Fruit fly (Drosophila melanogaster) whole organism, embryonic: ENCODE measurements around the gene CG15894.

Experiments
- Abd-B ChIP-seq: fragments of 200-800 bp; sonication (Bioruptor generic); optimal IDR thresholded peaks from 2 replicates; lab custom pipeline; 2018; ENCODE audit warnings: missing biosample characterization, mild to moderate bottlenecking, missing genetic modification characterization, moderate library complexity
- Adf1 ChIP-seq: fragments of 200-800 bp; sonication (Bioruptor generic); IDR thresholded peaks from 2 replicates; pipeline ENCODE4 v1.3.6; 2022; ENCODE audit warnings: missing biosample characterization, missing genetic modification characterization
- Antp ChIP-seq: fragments of 200-800 bp; sonication (Bioruptor generic); optimal IDR thresholded peaks from 3 replicates; lab custom pipeline; 2016; ENCODE audit warnings: missing biosample characterization, missing genetic modification characterization
- CG1024 ChIP-seq: fragments of 200-800 bp; sonication (Bioruptor generic); IDR thresholded peaks from 2 replicates; pipeline ENCODE4 v1.3.6; 2022; ENCODE audit warnings: missing biosample characterization, missing genetic modification characterization
- CG10274 ChIP-seq: fragments of 200-800 bp; sonication (Bioruptor generic); optimal IDR thresholded peaks from 3 replicates; lab custom pipeline; 2017; ENCODE audit warnings: missing biosample characterization, mild to moderate bottlenecking, missing genetic modification characterization
- CG10321 ChIP-seq: fragments of 200-800 bp; sonication (Bioruptor generic); IDR thresholded peaks from 2 replicates; pipeline ENCODE4 v1.3.6; 2022; ENCODE audit warnings: missing biosample characterization, missing genetic modification characterization
- CG10654 ChIP-seq: fragments of 200-800 bp; sonication (Bioruptor generic); optimal IDR thresholded peaks from 2 replicates; lab custom pipeline; 2016; ENCODE audit warnings: missing biosample characterization, missing genetic modification characterization
- CG10959 ChIP-seq: fragments of 200-800 bp; sonication (Bioruptor generic); IDR thresholded peaks from 2 replicates; pipeline ENCODE4 v1.3.6; 2022; ENCODE audit warnings: missing biosample characterization, missing genetic modification characterization
- CG11695 ChIP-seq: fragments of 200-800 bp; sonication (Bioruptor generic); IDR thresholded peaks from 3 replicates; pipeline ENCODE4 v1.3.6; 2022; ENCODE audit warnings: missing biosample characterization, missing genetic modification characterization
- CG13424 ChIP-seq: fragments of 200-800 bp; sonication (Bioruptor generic); optimal IDR thresholded peaks from 2 replicates; lab custom pipeline; 2019; ENCODE audit warnings: missing biosample characterization, mild to moderate bottlenecking, missing genetic modification characterization, moderate library complexity
- CG14050 ChIP-seq: fragments of 200-800 bp; sonication (Bioruptor generic); IDR thresholded peaks from 3 replicates; pipeline ENCODE4 v1.3.6; 2022; ENCODE audit warnings: missing biosample characterization, missing genetic modification characterization
- CG15011 ChIP-seq: fragments of 200-800 bp; sonication (Bioruptor generic); optimal IDR thresholded peaks from 3 replicates; lab custom pipeline; 2018; ENCODE audit warnings: missing biosample characterization, mild to moderate bottlenecking, missing genetic modification characterization
- CG17568 ChIP-seq: fragments of 200-800 bp; sonication (Bioruptor generic); optimal IDR thresholded peaks from 2 replicates; lab custom pipeline; 2018; ENCODE audit warnings: missing biosample characterization, mild to moderate bottlenecking, missing genetic modification characterization, moderate library complexity
- CG18764 ChIP-seq: fragments of 200-800 bp; sonication (Bioruptor generic); optimal IDR thresholded peaks from 3 replicates; lab custom pipeline; 2016; ENCODE audit warnings: missing biosample characterization, missing genetic modification characterization
- CG30403 ChIP-seq: fragments of 200-800 bp; sonication (Bioruptor generic); optimal IDR thresholded peaks from 3 replicates; lab custom pipeline; 2016; ENCODE audit warnings: missing biosample characterization, missing genetic modification characterization
- CG31365 ChIP-seq: fragments of 200-800 bp; sonication (Bioruptor generic); optimal IDR thresholded peaks from 2 replicates; lab custom pipeline; 2018; ENCODE audit warnings: missing biosample characterization, mild to moderate bottlenecking, missing genetic modification characterization
- CG3281 ChIP-seq: fragments of 200-800 bp; sonication (Bioruptor generic); optimal IDR thresholded peaks from 3 replicates; lab custom pipeline; 2017; ENCODE audit warnings: missing biosample characterization, mild to moderate bottlenecking, missing genetic modification characterization
- CG3838 ChIP-seq: fragments of 200-800 bp; sonication (Bioruptor generic); optimal IDR thresholded peaks from 3 replicates; lab custom pipeline; 2016; ENCODE audit warnings: missing biosample characterization, missing genetic modification characterization
- CG4424 ChIP-seq: fragments of 200-800 bp; sonication (Bioruptor generic); optimal IDR thresholded peaks from 3 replicates; lab custom pipeline; 2016; ENCODE audit warnings: missing biosample characterization, missing genetic modification characterization
- CG4820 ChIP-seq: fragments of 200-800 bp; sonication (Bioruptor generic); optimal IDR thresholded peaks from 3 replicates; lab custom pipeline; 2016; ENCODE audit warnings: missing biosample characterization, missing genetic modification characterization
- CG5180 ChIP-seq: fragments of 200-800 bp; sonication (Bioruptor generic); optimal IDR thresholded peaks from 3 replicates; lab custom pipeline; 2017; ENCODE audit warnings: missing biosample characterization, missing genetic modification characterization, mild to moderate bottlenecking, moderate library complexity, missing genetic modification reagents
- CG7372 ChIP-seq: fragments of 200-800 bp; sonication (Bioruptor generic); IDR thresholded peaks from 2 replicates; pipeline ENCODE4 v1.3.6; 2022; ENCODE audit warnings: missing biosample characterization, missing genetic modification characterization
- CG7963 ChIP-seq: fragments of 200-800 bp; sonication (Bioruptor generic); IDR thresholded peaks from 3 replicates; pipeline ENCODE4 v1.3.6; 2022; ENCODE audit warnings: missing biosample characterization, missing genetic modification characterization; ENCODE audit not compliant: partially characterized antibody
- CG9727 ChIP-seq: fragments of 200-800 bp; sonication (Bioruptor generic); optimal IDR thresholded peaks from 3 replicates; lab custom pipeline; 2017; ENCODE audit warnings: missing biosample characterization, mild to moderate bottlenecking, missing genetic modification characterization
- CG9797 ChIP-seq: fragments of 200-800 bp; sonication (Bioruptor generic); optimal IDR thresholded peaks from 3 replicates; lab custom pipeline; 2018; ENCODE audit warnings: missing biosample characterization, mild to moderate bottlenecking, missing genetic modification characterization
- D19B ChIP-seq: fragments of 200-800 bp; sonication (Bioruptor generic); optimal IDR thresholded peaks from 2 replicates; lab custom pipeline; 2017; ENCODE audit warnings: missing biosample characterization, mild to moderate bottlenecking, missing genetic modification characterization
- Deaf1 ChIP-seq: fragments of 200-800 bp; optimal IDR thresholded peaks from 3 replicates; lab custom pipeline; 2019; ENCODE audit warnings: missing biosample characterization, mild to moderate bottlenecking, missing genetic modification characterization, moderate library complexity
- Dfd ChIP-seq, 2 experiments: fragments of >200 bp; optimal IDR thresholded peaks; 2 replicates each; lab custom pipeline; 2017; ENCODE audit warnings: missing biosample characterization in 2 of 2, missing genetic modification characterization in 2 of 2
- H2.0 ChIP-seq: fragments of 200-800 bp; sonication (Bioruptor generic); IDR thresholded peaks from 2 replicates; pipeline ENCODE4 v1.3.6; 2022; ENCODE audit warnings: missing biosample characterization, missing genetic modification characterization
- Hsf ChIP-seq: fragments of 200-800 bp; sonication (Bioruptor generic); optimal IDR thresholded peaks from 3 replicates; lab custom pipeline; 2016; ENCODE audit warnings: missing biosample characterization, missing genetic modification characterization
- Nf-YC ChIP-seq: fragments of 200-800 bp; optimal IDR thresholded peaks from 3 replicates; lab custom pipeline; 2019; ENCODE audit warnings: missing biosample characterization, mild to moderate bottlenecking, missing genetic modification characterization, moderate library complexity
- Ptx1 ChIP-seq: fragments of 200-800 bp; sonication (Bioruptor generic); IDR thresholded peaks from 2 replicates; pipeline ENCODE4 v1.3.6; 2022; ENCODE audit warnings: missing biosample characterization, missing genetic modification characterization
- Sin3A ChIP-seq: fragments of >200 bp; optimal IDR thresholded peaks from 2 replicates; lab custom pipeline; 2018
- Xbp1 ChIP-seq: fragments of 200-800 bp; sonication (Bioruptor generic); optimal IDR thresholded peaks from 3 replicates; lab custom pipeline; 2016; ENCODE audit warnings: missing biosample characterization, mild to moderate bottlenecking, missing genetic modification characterization
- ato ChIP-seq: fragments of 200-800 bp; sonication (Bioruptor generic); IDR thresholded peaks from 2 replicates; pipeline ENCODE4 v1.3.6; 2022; ENCODE audit warnings: missing biosample characterization, missing genetic modification characterization; ENCODE audit not compliant: partially characterized antibody
- bcd ChIP-seq: fragments of 200-800 bp; sonication (Bioruptor generic); optimal IDR thresholded peaks from 2 replicates; lab custom pipeline; 2017; ENCODE audit warnings: missing biosample characterization, mild to moderate bottlenecking, missing genetic modification characterization
- br ChIP-seq: fragments of >200 bp; optimal IDR thresholded peaks from 2 replicates; lab custom pipeline; 2017
- btn ChIP-seq: fragments of 200-800 bp; sonication (Bioruptor generic); optimal IDR thresholded peaks from 2 replicates; lab custom pipeline; 2016; ENCODE audit warnings: missing biosample characterization, missing genetic modification characterization
- cas ChIP-seq: fragments of 200-800 bp; sonication (Bioruptor generic); IDR thresholded peaks from 2 replicates; pipeline ENCODE4 v1.3.6; 2022; ENCODE audit warnings: missing biosample characterization, missing genetic modification characterization
- chn ChIP-seq: fragments of 200-800 bp; sonication (Bioruptor generic); optimal IDR thresholded peaks from 2 replicates; lab custom pipeline; 2016; ENCODE audit warnings: missing biosample characterization, missing genetic modification characterization
- crc ChIP-seq: fragments of 200-800 bp; sonication (Bioruptor generic); optimal IDR thresholded peaks from 2 replicates; lab custom pipeline; 2016; ENCODE audit warnings: missing biosample characterization, missing genetic modification characterization
- jing ChIP-seq: fragments of 200-800 bp; sonication (Bioruptor generic); optimal IDR thresholded peaks from 2 replicates; lab custom pipeline; 2018; ENCODE audit warnings: missing biosample characterization, mild to moderate bottlenecking, missing genetic modification characterization
- lilli ChIP-seq: fragments of 200-800 bp; sonication (Bioruptor generic); optimal IDR thresholded peaks from 3 replicates; lab custom pipeline; 2016; ENCODE audit warnings: missing biosample characterization, missing genetic modification characterization
- maf-S ChIP-seq: fragments of 200-800 bp; sonication (Bioruptor generic); optimal IDR thresholded peaks from 2 replicates; lab custom pipeline; 2016; ENCODE audit warnings: missing biosample characterization, missing genetic modification characterization
- repo ChIP-seq: fragments of 200-800 bp; sonication (Bioruptor generic); optimal IDR thresholded peaks from 2 replicates; lab custom pipeline; 2016; ENCODE audit warnings: missing biosample characterization, missing genetic modification characterization
- sc ChIP-seq, 3 experiments: fragments of >200 bp in 2 of 3; fragments of 200-800 bp in 1 of 3; sonication (Bioruptor generic) in 1 of 3; optimal IDR thresholded peaks; 2 replicates in 2 of 3; 3 replicates in 1 of 3; lab custom pipeline; 2017; ENCODE audit warnings: mild to moderate bottlenecking in 1 of 3, missing biosample characterization in 1 of 3, missing genetic modification characterization in 1 of 3, missing genetic modification reagents in 1 of 3
- seq ChIP-seq: fragments of 200-800 bp; sonication (Bioruptor generic); IDR thresholded peaks from 2 replicates; pipeline ENCODE4 v1.3.6; 2022; ENCODE audit warnings: missing biosample characterization, missing genetic modification characterization
- sob ChIP-seq: fragments of 200-800 bp; sonication (Bioruptor generic); IDR thresholded peaks from 2 replicates; pipeline ENCODE4 v1.3.6; 2022; ENCODE audit warnings: missing biosample characterization, missing genetic modification characterization
- yki ChIP-seq: fragments of >200 bp; optimal IDR thresholded peaks from 3 replicates; lab custom pipeline; 2018
- z ChIP-seq: fragments of 200-800 bp; sonication (Bioruptor generic); IDR thresholded peaks from 3 replicates; pipeline ENCODE4 v1.3.6; 2022; ENCODE audit warnings: missing biosample characterization, missing genetic modification characterization
- zen2 ChIP-seq: fragments of 200-800 bp; sonication (Bioruptor generic); IDR thresholded peaks from 3 replicates; pipeline ENCODE4 v1.3.6; 2022; ENCODE audit warnings: missing biosample characterization, missing genetic modification characterization; ENCODE audit not compliant: partially characterized antibody

Gene CG15894

DNA sequence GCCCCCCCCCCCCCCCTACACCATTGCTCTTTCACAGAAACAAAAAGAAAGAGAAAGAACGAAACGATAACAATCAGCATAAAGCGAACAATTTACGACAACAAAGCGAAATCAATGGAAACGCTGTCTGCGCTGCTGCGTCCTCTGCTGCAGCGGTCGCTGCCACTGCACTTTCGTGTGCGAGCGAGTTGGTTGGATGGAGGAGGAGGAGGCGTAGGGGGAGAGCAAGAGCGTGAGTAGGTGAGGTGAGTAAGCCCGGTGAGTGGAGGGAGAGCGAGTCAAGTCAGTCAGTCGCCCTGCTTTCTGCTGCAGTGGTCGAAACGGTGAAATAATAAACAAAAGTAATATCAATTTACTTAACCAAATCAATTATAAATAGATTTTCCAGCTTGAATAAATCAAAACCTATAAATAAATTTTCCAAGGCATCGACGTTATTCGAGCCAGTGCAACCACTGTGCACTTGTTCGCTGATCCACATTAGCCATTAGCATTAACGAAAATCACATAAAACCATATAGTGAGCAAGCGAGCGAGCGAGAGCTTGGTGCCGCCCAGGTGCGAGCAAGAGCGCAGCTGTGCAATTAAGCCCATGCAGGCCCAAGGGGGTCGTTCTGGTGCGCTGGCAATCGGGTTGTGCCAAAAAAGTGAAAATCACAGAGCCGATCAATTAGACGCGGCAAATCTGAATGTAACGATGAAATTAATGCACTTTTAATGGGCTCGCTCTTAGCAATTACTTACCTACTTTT, 35.0 kb downstream of the CG15894 start (continued):
- TF ChIP-seq CG13424 (no peak), btn (GFP tag; lab: Kevin White, UChicago) (no peak), Deaf1 (tag; lab: Kevin White, UChicago) (no peak), CG5180 (GFP tag; lab: Kevin White, UChicago) (no peak), repo (GFP tag; lab: Kevin White, UChicago) (no peak), CG9797 (GFP tag; lab: Kevin White, UChicago) (no peak), CG1024 (no peak), CG31365 (no peak), Antp (GFP tag; lab: Kevin White, UChicago) (no peak), CG30403 (GFP tag; lab: Kevin White, UChicago) (peak; percentile 7), CG10321 (GFP tag; lab: Robert Waterston, UW) (0 out of 2 replicates have a peak, but pooled peaks have one; percentile 19), Abd-B (no peak), lilli (GFP tag; lab: Kevin White, UChicago) (no peak), Xbp1 (peak; percentile 20), sob (GFP tag; lab: Robert Waterston, UW) (peak; percentile 42; the same call in 1 of the 2 replicates), crc (no peak), CG3281 (GFP tag; lab: Kevin White, UChicago) (no peak), CG4820 (GFP tag; lab: Kevin White, UChicago) (no peak), yki (lab: Kevin White, UChicago) (no peak), Hsf (peak; percentile 26), CG7372 (no peak), ato (GFP tag; lab: Robert Waterston, UW) (no peak), CG9727 (GFP tag; lab: Kevin White, UChicago) (no peak), maf-S (no peak), H2.0 (GFP tag; lab: Robert Waterston, UW) (peak; percentile 56; the same call in 1 of the 2 replicates), Sin3A (lab: Kevin White, UChicago) (no peak), CG10959 (no peak), CG15011 (GFP tag; lab: Kevin White, UChicago) (no peak), jing (no peak), Adf1 (no peak; the same call in 1 of the 2 replicates), zen2 (GFP tag; lab: Robert Waterston, UW) (no peak), CG3838 (GFP tag; lab: Kevin White, UChicago) (no peak), CG18764 (GFP tag; lab: Kevin White, UChicago) (no peak), CG7963 (GFP tag; lab: Robert Waterston, UW) (no peak), CG10654 (GFP tag; lab: Kevin White, UChicago) (no peak), CG4424 (GFP tag; lab: Kevin White, UChicago) (peak; percentile 9), Dfd (GFP tag; optimal IDR thresholded peaks at IDR 0.05; lab: Kevin White, UChicago) (no peak), CG11695 (peak; percentile 44; the same call in 1 of the 3 replicates), Ptx1 (peak; percentile 78), Nf-YC (no peak), br (lab: Kevin White, UChicago) (no peak), z (GFP tag; lab: Robert Waterston, UW) (0 out of 3 replicates have a peak, but pooled peaks have one; percentile 14), cas (no peak), CG10274 (GFP tag; lab: Kevin White, UChicago) (no peak), D19B (no peak), chn (GFP tag; lab: Kevin White, UChicago) (peak; percentile 7), CG14050 (GFP tag; lab: Robert Waterston, UW) (peak; percentile 48; the same call in 1 of the 3 replicates), seq (GFP tag; lab: Robert Waterston, UW) (no peak), sc (optimal IDR thresholded peaks at IDR 0.05; lab: Kevin White, UChicago) (no peak), sc (GFP tag; optimal IDR thresholded peaks at IDR 0.05; lab: Kevin White, UChicago) (peak; percentile 2), CG17568 (GFP tag; lab: Kevin White, UChicago) (no peak), bcd (GFP tag; lab: Kevin White, UChicago) (no peak)
